Fruit fly (Drosophila melanogaster) whole organism: ENCODE results near the gene CG31808.

Experiments
- Dll ChIP-seq: fragments of >200 bp; optimal IDR thresholded peaks from 2 replicates; lab custom pipeline; 2017
- EcR ChIP-seq, 2 experiments: fragments of >200 bp; optimal IDR thresholded peaks; 2 replicates each; lab custom pipeline; 2017; ENCODE audit warnings: missing biosample characterization in 2 of 2, missing genetic modification characterization in 2 of 2, missing genetic modification reagents in 2 of 2
- psq ChIP-seq: fragments of >200 bp; optimal IDR thresholded peaks from 2 replicates; lab custom pipeline; 2017
- usp ChIP-seq: fragments of >200 bp; optimal IDR thresholded peaks from 2 replicates; lab custom pipeline; 2017; ENCODE audit warnings: missing biosample characterization, missing genetic modification characterization, mixed read lengths

DNA sequence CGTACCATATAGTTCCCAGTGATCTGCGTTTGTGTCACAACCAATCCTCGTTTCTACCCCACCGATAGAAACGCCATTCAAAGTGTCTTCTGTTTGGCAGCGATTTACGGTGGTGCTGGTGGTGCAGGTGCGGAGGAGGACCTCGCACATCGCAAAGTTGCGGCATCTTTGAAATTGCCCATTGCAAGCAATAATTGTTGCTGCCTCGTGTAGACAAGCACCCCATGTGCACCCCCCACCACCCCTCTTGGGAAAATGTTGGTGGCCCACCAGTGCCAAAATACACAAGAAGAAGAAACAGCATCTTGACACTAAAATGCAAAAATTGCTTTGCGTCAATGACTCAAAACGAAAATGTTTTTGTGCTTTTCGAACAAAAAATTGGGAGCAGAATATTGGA, 48.5 kb upstream of the CG31808 start:
- TF ChIP-seq Dll (lab: Kevin White, UChicago) (no peak), EcR (GFP tag; optimal IDR thresholded peaks at IDR 0.05; lab: Kevin White, UChicago) (no peak), psq (no peak), usp (GFP tag; lab: Kevin White, UChicago) (no peak)
